Worm (Caenorhabditis elegans): Measurements from ENCODE around the gene rpt-4.
A peak's percentile ranks its signal among the peaks of the same experiment; 100 is the strongest.

DNA sequence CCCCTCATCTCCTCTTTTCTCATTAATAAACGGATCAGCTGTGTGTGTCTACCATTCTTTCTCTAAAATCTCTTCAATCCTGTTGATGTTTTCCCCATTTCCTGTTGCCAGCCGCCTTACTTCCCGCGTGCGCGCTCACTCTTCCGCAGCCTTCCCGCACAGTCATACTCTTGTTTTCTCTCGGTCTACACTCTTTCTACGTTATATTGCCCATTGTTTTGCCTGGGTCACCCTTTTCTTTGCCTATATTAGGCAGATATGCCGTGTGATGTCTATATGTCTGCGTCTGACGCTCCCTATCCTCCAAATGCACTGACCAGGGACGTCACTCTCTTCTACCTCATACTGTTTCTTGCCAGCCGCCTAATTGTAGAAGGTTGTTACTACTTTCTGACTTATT is 20.3 kb upstream of the rpt-4 start:
- no peak for TF ChIP-seq unc-62 (GFP tag; optimal IDR thresholded peaks at IDR 0.05)
- no peak for TF ChIP-seq ama-1 (optimal IDR thresholded peaks at IDR 0.05)
- TF ChIP-seq egl-5 (tag; optimal IDR thresholded peaks at IDR 0.05): no peak
- TF ChIP-seq tbx-2 (tag; optimal IDR thresholded peaks at IDR 0.05): no peak
- TF ChIP-seq eor-1 (tag; optimal IDR thresholded peaks at IDR 0.05): no peak
- no peak for TF ChIP-seq nhr-237 (tag; optimal IDR thresholded peaks at IDR 0.05)
- no peak for TF ChIP-seq mml-1 (tag; optimal IDR thresholded peaks at IDR 0.05)
- no peak for TF ChIP-seq fkh-2 (tag; optimal IDR thresholded peaks at IDR 0.05)
- peak; percentile 27 for TF ChIP-seq pha-4 (tag; optimal IDR thresholded peaks at IDR 0.05)
- no peak for TF ChIP-seq daf-12 (tag; optimal IDR thresholded peaks at IDR 0.05)
- no peak for TF ChIP-seq ceh-28 (tag; optimal IDR thresholded peaks at IDR 0.05)
- no peak for TF ChIP-seq skn-1 (tag; optimal IDR thresholded peaks at IDR 0.05)
